Fruit fly (Drosophila melanogaster) whole organism, prepupa: ENCODE data around the gene CG16965.

Source experiments
- Blimp-1 ChIP-seq: fragments of 200-800 bp; sonication (Bioruptor generic); optimal IDR thresholded peaks from 3 replicates; lab custom pipeline; 2017; ENCODE audit warnings: missing biosample characterization, missing genetic modification characterization, mild to moderate bottlenecking, moderate library complexity, missing genetic modification reagents
- CG11762 ChIP-seq: fragments of 200-800 bp; sonication (Bioruptor generic); optimal IDR thresholded peaks from 3 replicates; lab custom pipeline; 2016; ENCODE audit warnings: missing biosample characterization, missing genetic modification characterization; ENCODE audit not compliant: insufficient read depth
- CG31627 ChIP-seq: fragments of 200-800 bp; sonication (Bioruptor generic); optimal IDR thresholded peaks from 3 replicates; lab custom pipeline; 2016; ENCODE audit warnings: missing biosample characterization, missing genetic modification characterization
- CG4318 ChIP-seq: fragments of 200-800 bp; sonication (Bioruptor generic); optimal IDR thresholded peaks from 3 replicates; lab custom pipeline; 2017; ENCODE audit warnings: missing biosample characterization, mild to moderate bottlenecking, missing genetic modification characterization
- CG6163 ChIP-seq: fragments of 200-800 bp; sonication (Bioruptor generic); IDR thresholded peaks from 3 replicates; pipeline ENCODE4 v1.3.6; 2022; ENCODE audit warnings: missing biosample characterization, missing genetic modification characterization
- CG8119 ChIP-seq: fragments of 200-800 bp; sonication (Bioruptor generic); IDR thresholded peaks from 3 replicates; pipeline ENCODE4 v1.3.6; 2022; ENCODE audit warnings: missing biosample characterization, missing genetic modification characterization
- Eip75B ChIP-seq: fragments of 200-800 bp; sonication (Bioruptor generic); optimal IDR thresholded peaks from 3 replicates; lab custom pipeline; 2016; ENCODE audit warnings: missing biosample characterization, missing genetic modification characterization
- Ets96B ChIP-seq: fragments of 200-800 bp; optimal IDR thresholded peaks from 2 replicates; lab custom pipeline; 2019; ENCODE audit warnings: missing biosample characterization, mild to moderate bottlenecking, missing genetic modification characterization, moderate library complexity
- Gug ChIP-seq: fragments of 200-800 bp; sonication (Bioruptor generic); IDR thresholded peaks from 2 replicates; pipeline ENCODE4 v1.3.6; 2022; ENCODE audit warnings: missing biosample characterization, missing genetic modification characterization
- Hr38 ChIP-seq: sonication (Bioruptor generic); optimal IDR thresholded peaks from 2 replicates; lab custom pipeline; 2016; ENCODE audit warnings: missing biosample characterization, missing genetic modification characterization
- eg ChIP-seq: fragments of 200-800 bp; sonication (Bioruptor generic); IDR thresholded peaks from 3 replicates; pipeline ENCODE4 v1.3.6; 2022; ENCODE audit warnings: missing biosample characterization, missing genetic modification characterization
- spab ChIP-seq: fragments of 200-800 bp; sonication (Bioruptor generic); optimal IDR thresholded peaks from 2 replicates; lab custom pipeline; 2017; ENCODE audit warnings: missing biosample characterization, mild to moderate bottlenecking, missing genetic modification characterization, missing genetic modification reagents
- ss ChIP-seq, 2 experiments: fragments of 200-800 bp; sonication (Bioruptor generic); optimal IDR thresholded peaks; 2 replicates in 1 of 2; 3 replicates in 1 of 2; lab custom pipeline; 2017 to 2018; ENCODE audit warnings: mild to moderate bottlenecking in 2 of 2, missing biosample characterization in 2 of 2, missing genetic modification characterization in 2 of 2, moderate library complexity in 1 of 2
- topi ChIP-seq: fragments of 200-800 bp; sonication (Bioruptor generic); optimal IDR thresholded peaks from 3 replicates; lab custom pipeline; 2016; ENCODE audit warnings: missing biosample characterization, missing genetic modification characterization

- TF ChIP-seq CG31627 (GFP tag; lab: Kevin White, UChicago) (peak; percentile 74), CG6163 (GFP tag; lab: Robert Waterston, UW) (peak; percentile 79; the same call in 2 of the 3 replicates), topi (GFP tag; lab: Kevin White, UChicago) (peak; percentile 75), eg (GFP tag; lab: Robert Waterston, UW) (peak; percentile 91), Blimp-1 (GFP tag; lab: Kevin White, UChicago) (peak; percentile 58), CG8119 (GFP tag; lab: Robert Waterston, UW) (peak; percentile 69; the same call in 2 of the 3 replicates), CG11762 (GFP tag; lab: Kevin White, UChicago) (peak; percentile 53), Gug (GFP tag; lab: Robert Waterston, UW) (peak; percentile 56), ss (GFP tag; optimal IDR thresholded peaks at IDR 0.05; lab: Kevin White, UChicago) (peak; percentile 91 to 92), Hr38 (GFP tag; lab: Kevin White, UChicago) (no peak), spab (GFP tag; lab: Kevin White, UChicago) (peak; percentile 75), Eip75B (peak; percentile 1), CG4318 (GFP tag; lab: Kevin White, UChicago) (peak; percentile 84), Ets96B (tag; lab: Kevin White, UChicago) (peak; percentile 77)
Measured at dm6 chr2L:12026458-12027431, 45.4 kb downstream of the CG16965 start.
